Fruit fly (Drosophila melanogaster) whole organism, pupa: Measurements from ENCODE around the gene aph-1.

Experiments used
- CG10348 ChIP-seq: fragments of 200-800 bp; sonication (Bioruptor generic); IDR thresholded peaks from 2 replicates; pipeline ENCODE4 v1.3.6; 2022; ENCODE audit warnings: missing biosample characterization, missing genetic modification characterization
- CG12605 ChIP-seq: fragments of 200-800 bp; sonication (Bioruptor generic); IDR thresholded peaks from 2 replicates; pipeline ENCODE4 v1.3.6; 2022; ENCODE audit warnings: missing biosample characterization, missing genetic modification characterization
- CG13204 ChIP-seq: fragments of 200-800 bp; sonication (Bioruptor generic); optimal IDR thresholded peaks from 2 replicates; lab custom pipeline; 2018; ENCODE audit warnings: missing biosample characterization, mild to moderate bottlenecking, missing genetic modification characterization, moderate library complexity
- CG14655 ChIP-seq: fragments of 200-800 bp; sonication (Bioruptor generic); optimal IDR thresholded peaks from 3 replicates; lab custom pipeline; 2017; ENCODE audit warnings: mild to moderate bottlenecking, missing biosample characterization, missing genetic modification reagents, missing genetic modification characterization
- CG15710 ChIP-seq: fragments of 200-800 bp; sonication (Bioruptor generic); optimal IDR thresholded peaks from 2 replicates; lab custom pipeline; 2018; ENCODE audit warnings: missing biosample characterization, mild to moderate bottlenecking, missing genetic modification characterization, moderate library complexity
- CG17806 ChIP-seq: fragments of 200-800 bp; sonication (Bioruptor generic); optimal IDR thresholded peaks from 2 replicates; lab custom pipeline; 2018; ENCODE audit warnings: missing biosample characterization, mild to moderate bottlenecking, missing genetic modification characterization, moderate library complexity
- CG32121 ChIP-seq: fragments of 200-800 bp; sonication (Bioruptor generic); IDR thresholded peaks from 2 replicates; pipeline ENCODE4 v1.3.6; 2022; ENCODE audit warnings: missing biosample characterization, missing genetic modification characterization
- CG34367 ChIP-seq: fragments of 200-800 bp; sonication (Bioruptor generic); optimal IDR thresholded peaks from 2 replicates; lab custom pipeline; 2018; ENCODE audit warnings: missing biosample characterization, mild to moderate bottlenecking, missing genetic modification characterization
- CG4496 ChIP-seq: fragments of 200-800 bp; sonication (Bioruptor generic); IDR thresholded peaks from 3 replicates; pipeline ENCODE4 v1.3.6; 2022; ENCODE audit warnings: missing biosample characterization, missing genetic modification characterization
- CG8159 ChIP-seq: fragments of 200-800 bp; sonication (Bioruptor generic); optimal IDR thresholded peaks from 3 replicates; lab custom pipeline; 2018; ENCODE audit warnings: missing biosample characterization, mild to moderate bottlenecking, missing genetic modification characterization, moderate library complexity
- CG8301 ChIP-seq: fragments of 200-800 bp; sonication (Bioruptor generic); optimal IDR thresholded peaks from 2 replicates; lab custom pipeline; 2018; ENCODE audit warnings: missing biosample characterization, mild to moderate bottlenecking, missing genetic modification characterization
- CG9948 ChIP-seq: fragments of 200-800 bp; sonication (Bioruptor generic); optimal IDR thresholded peaks from 2 replicates; lab custom pipeline; 2018; ENCODE audit warnings: missing biosample characterization, mild to moderate bottlenecking, missing genetic modification characterization, moderate library complexity
- D1 ChIP-seq: fragments of 200-800 bp; sonication (Bioruptor generic); optimal IDR thresholded peaks from 2 replicates; lab custom pipeline; 2018; ENCODE audit warnings: missing biosample characterization, mild to moderate bottlenecking, missing genetic modification characterization, moderate library complexity
- EcR ChIP-seq: fragments of 200-800 bp; sonication (Bioruptor generic); optimal IDR thresholded peaks from 3 replicates; lab custom pipeline; 2019; ENCODE audit warnings: missing biosample characterization, missing genetic modification characterization, mild to moderate bottlenecking, moderate library complexity, missing genetic modification reagents
- Ets98B ChIP-seq: fragments of 200-800 bp; sonication (Bioruptor generic); IDR thresholded peaks from 2 replicates; pipeline ENCODE4 v1.3.6; 2022; ENCODE audit warnings: missing biosample characterization, missing genetic modification characterization
- Pif1A ChIP-seq: fragments of 200-800 bp; sonication (Bioruptor generic); optimal IDR thresholded peaks from 3 replicates; lab custom pipeline; 2016; ENCODE audit warnings: missing biosample characterization, missing genetic modification characterization
- Pif1B ChIP-seq: fragments of 200-800 bp; sonication (Bioruptor generic); optimal IDR thresholded peaks from 3 replicates; lab custom pipeline; 2016; ENCODE audit warnings: missing biosample characterization, missing genetic modification characterization
- Snoo ChIP-seq: fragments of 200-800 bp; sonication (Bioruptor generic); optimal IDR thresholded peaks from 3 replicates; lab custom pipeline; 2017; ENCODE audit warnings: missing biosample characterization, mild to moderate bottlenecking, missing genetic modification characterization, inconsistent platforms
- fd96Ca ChIP-seq: fragments of 200-800 bp; sonication (Bioruptor generic); IDR thresholded peaks from 3 replicates; pipeline ENCODE4 v1.3.6; 2022; ENCODE audit warnings: missing biosample characterization, missing genetic modification characterization
- gl ChIP-seq: fragments of 200-800 bp; sonication (Bioruptor generic); optimal IDR thresholded peaks from 2 replicates; lab custom pipeline; 2018; ENCODE audit warnings: missing biosample characterization, mild to moderate bottlenecking, missing genetic modification characterization
- rn ChIP-seq: fragments of 200-800 bp; sonication (Bioruptor generic); IDR thresholded peaks from 2 replicates; pipeline ENCODE4 v1.3.6; 2022; ENCODE audit warnings: missing biosample characterization, missing genetic modification characterization

The aph-1 gene

dm6 chr2L:2735539-2735938 is 30.5 kb upstream of the aph-1 start:
- TF ChIP-seq EcR (GFP tag; lab: Kevin White, UChicago) (peak; percentile 35), CG14655 (no peak)

dm6 chr2L:2737561-2737960 is 28.5 kb upstream of the aph-1 start:
- TF ChIP-seq EcR (GFP tag; lab: Kevin White, UChicago), result peak; percentile 95
- TF ChIP-seq rn (GFP tag; lab: Robert Waterston, UW), result no peak

- TF ChIP-seq rn (GFP tag; lab: Robert Waterston, UW), result no peak
- TF ChIP-seq EcR (GFP tag; lab: Kevin White, UChicago), result peak; percentile 48
These were observed 26.2 kb upstream of the aph-1 start, which contains the start of gene Hrs for dm6 chr2L:2739820-2740230. Gene Hrs (plus strand): TSS chr2L:2739986.

- TF ChIP-seq CG15710 (tag; lab: Kevin White, UChicago) (no peak), D1 (tag; lab: Kevin White, UChicago) (no peak), CG8159 (tag; lab: Kevin White, UChicago) (peak; percentile 20)
- TF ChIP-seq, all 21 proteins: peak for 1
These were observed 21.2 kb upstream of the aph-1 start, which contains the start of the genes CG9961 and Cwc25 for dm6 chr2L:2744852-2745251. Gene CG9961 (minus strand): TSS chr2L:2744934. Gene Cwc25 (plus strand): TSS chr2L:2745098.

- TF ChIP-seq CG34367 (tag; lab: Kevin White, UChicago), result peak; percentile 64
- TF ChIP-seq CG10348 (GFP tag; lab: Robert Waterston, UW), result 0 out of 2 replicates have a peak, but pooled peaks have one; percentile 13
- TF ChIP-seq CG13204, result no peak
- TF ChIP-seq CG12605 (GFP tag; lab: Robert Waterston, UW), result peak; percentile 56
- peak; percentile 91 for TF ChIP-seq CG8159 (tag; lab: Kevin White, UChicago)
- TF ChIP-seq Ets98B (GFP tag; lab: Robert Waterston, UW), result peak; percentile 81
- TF ChIP-seq CG15710 (tag; lab: Kevin White, UChicago), result peak; percentile 88
- TF ChIP-seq CG4496 (GFP tag; lab: Robert Waterston, UW), result peak; percentile 87
- TF ChIP-seq gl (tag; lab: Kevin White, UChicago), result peak; percentile 52
- TF ChIP-seq Pif1A (GFP tag; lab: Kevin White, UChicago), result no peak
- peak; percentile 85 for TF ChIP-seq Snoo
- TF ChIP-seq CG17806, result peak; percentile 75
- TF ChIP-seq CG32121 (GFP tag; lab: Robert Waterston, UW), result peak; percentile 76; the same call in 1 of the 2 replicates
- TF ChIP-seq CG8301 (tag; lab: Kevin White, UChicago), result peak; percentile 63
- TF ChIP-seq rn (GFP tag; lab: Robert Waterston, UW), result peak; percentile 58
- TF ChIP-seq EcR (GFP tag; lab: Kevin White, UChicago), result peak; percentile 56
- TF ChIP-seq CG14655, result no peak
- peak; percentile 87 for TF ChIP-seq fd96Ca (GFP tag; lab: Robert Waterston, UW)
- peak; percentile 82 for TF ChIP-seq CG9948 (tag; lab: Kevin White, UChicago)
- no peak for TF ChIP-seq D1 (tag; lab: Kevin White, UChicago)
- no peak for TF ChIP-seq Pif1B (GFP tag; lab: Kevin White, UChicago)
These were observed 17.4 kb upstream of the aph-1 start for dm6 chr2L:2748480-2749143.

- TF ChIP-seq CG12605 (GFP tag; lab: Robert Waterston, UW), result no peak
- peak; percentile 57 for TF ChIP-seq CG13204
- TF ChIP-seq CG4496 (GFP tag; lab: Robert Waterston, UW), result no peak
- no peak for TF ChIP-seq CG8301 (tag; lab: Kevin White, UChicago)
- no peak for TF ChIP-seq Ets98B (GFP tag; lab: Robert Waterston, UW)
- no peak for TF ChIP-seq CG14655
These were observed 16.8 kb upstream of the aph-1 start for dm6 chr2L:2749144-2749766.

dm6 chr2L:2750337-2751084 is 15.5 kb upstream of the aph-1 start:
- TF ChIP-seq rn (GFP tag; lab: Robert Waterston, UW) (no peak), Pif1A (GFP tag; lab: Kevin White, UChicago) (peak; percentile 47), Pif1B (GFP tag; lab: Kevin White, UChicago) (peak; percentile 41), CG34367 (tag; lab: Kevin White, UChicago) (peak; percentile 7), CG8159 (tag; lab: Kevin White, UChicago) (peak; percentile 41), CG17806 (peak; percentile 49), CG9948 (tag; lab: Kevin White, UChicago) (peak; percentile 67), fd96Ca (GFP tag; lab: Robert Waterston, UW) (no peak), Snoo (peak; percentile 19), CG8301 (tag; lab: Kevin White, UChicago) (peak; percentile 86), CG4496 (GFP tag; lab: Robert Waterston, UW) (no peak), EcR (GFP tag; lab: Kevin White, UChicago) (no peak), CG15710 (tag; lab: Kevin White, UChicago) (peak; percentile 22), D1 (tag; lab: Kevin White, UChicago) (no peak), CG14655 (peak; percentile 88)
